Fruit fly (Drosophila melanogaster) whole organism, embryonic: Measurements from ENCODE around the gene CG3339.

Experiments used
- BEAF-32 ChIP-seq: fragments of 200-800 bp; sonication (Bioruptor generic); optimal IDR thresholded peaks from 3 replicates; lab custom pipeline; 2017; ENCODE audit warnings: missing biosample characterization, missing genetic modification characterization, mild to moderate bottlenecking, moderate library complexity, missing genetic modification reagents
- CG10147 ChIP-seq: fragments of 200-800 bp; sonication (Bioruptor generic); optimal IDR thresholded peaks from 2 replicates; lab custom pipeline; 2019; ENCODE audit warnings: missing biosample characterization, mild to moderate bottlenecking, missing genetic modification characterization, moderate library complexity
- CG10431 ChIP-seq: fragments of 200-800 bp; sonication (Bioruptor generic); optimal IDR thresholded peaks from 3 replicates; lab custom pipeline; 2018; ENCODE audit warnings: missing biosample characterization, mild to moderate bottlenecking, missing genetic modification characterization
- CG10462 ChIP-seq: fragments of 200-800 bp; sonication (Bioruptor generic); optimal IDR thresholded peaks from 2 replicates; lab custom pipeline; 2016; ENCODE audit warnings: missing biosample characterization, missing genetic modification characterization
- CG10654 ChIP-seq: fragments of 200-800 bp; sonication (Bioruptor generic); optimal IDR thresholded peaks from 2 replicates; lab custom pipeline; 2016; ENCODE audit warnings: missing biosample characterization, missing genetic modification characterization
- CG11560 ChIP-seq: fragments of 200-800 bp; sonication (Bioruptor generic); IDR thresholded peaks from 3 replicates; pipeline ENCODE4 v1.3.6; 2022; ENCODE audit warnings: missing biosample characterization, missing genetic modification characterization
- CG11696 ChIP-seq: fragments of 200-800 bp; sonication (Bioruptor generic); IDR thresholded peaks from 2 replicates; pipeline ENCODE4 v1.3.6; 2022; ENCODE audit warnings: missing biosample characterization, missing genetic modification characterization
- CG13287 ChIP-seq: fragments of 200-800 bp; sonication (Bioruptor generic); IDR thresholded peaks from 2 replicates; pipeline ENCODE4 v1.3.6; 2022; ENCODE audit warnings: missing biosample characterization, missing genetic modification characterization; ENCODE audit not compliant: partially characterized antibody
- CG14710 ChIP-seq: fragments of 200-800 bp; sonication (Bioruptor generic); optimal IDR thresholded peaks from 3 replicates; lab custom pipeline; 2019; ENCODE audit warnings: missing biosample characterization, mild to moderate bottlenecking, missing genetic modification characterization, moderate library complexity
- CG16779 ChIP-seq: fragments of 200-800 bp; sonication (Bioruptor generic); IDR thresholded peaks from 2 replicates; pipeline ENCODE4 v1.3.6; 2022; ENCODE audit warnings: missing biosample characterization, missing genetic modification characterization
- CG16813 ChIP-seq: fragments of 200-800 bp; sonication (Bioruptor generic); IDR thresholded peaks from 3 replicates; pipeline ENCODE4 v1.3.6; 2022; ENCODE audit warnings: missing biosample characterization, missing genetic modification characterization; ENCODE audit not compliant: partially characterized antibody
- CG17385 ChIP-seq: fragments of 200-800 bp; sonication (Bioruptor generic); optimal IDR thresholded peaks from 3 replicates; lab custom pipeline; 2018; ENCODE audit warnings: missing biosample characterization, mild to moderate bottlenecking, missing genetic modification characterization
- CG17568 ChIP-seq: fragments of 200-800 bp; sonication (Bioruptor generic); optimal IDR thresholded peaks from 2 replicates; lab custom pipeline; 2018; ENCODE audit warnings: missing biosample characterization, mild to moderate bottlenecking, missing genetic modification characterization, moderate library complexity
- CG17829 ChIP-seq: fragments of 200-800 bp; optimal IDR thresholded peaks from 2 replicates; lab custom pipeline; 2019; ENCODE audit warnings: missing biosample characterization, mild to moderate bottlenecking, missing genetic modification characterization, moderate library complexity
- CG17912 ChIP-seq: fragments of 200-800 bp; sonication (Bioruptor generic); optimal IDR thresholded peaks from 2 replicates; lab custom pipeline; 2018; ENCODE audit warnings: missing biosample characterization, mild to moderate bottlenecking, missing genetic modification characterization
- CG18011 ChIP-seq: fragments of 200-800 bp; sonication (Bioruptor generic); optimal IDR thresholded peaks from 2 replicates; lab custom pipeline; 2017; ENCODE audit warnings: missing biosample characterization, missing genetic modification characterization, mild to moderate bottlenecking, moderate library complexity, missing genotype
- CG18764 ChIP-seq: fragments of 200-800 bp; sonication (Bioruptor generic); optimal IDR thresholded peaks from 3 replicates; lab custom pipeline; 2016; ENCODE audit warnings: missing biosample characterization, missing genetic modification characterization
- CG30431 ChIP-seq: fragments of 200-800 bp; sonication (Bioruptor generic); optimal IDR thresholded peaks from 2 replicates; lab custom pipeline; 2017; ENCODE audit warnings: missing biosample characterization, missing genetic modification characterization
- CG32772 ChIP-seq: fragments of 200-800 bp; sonication (Bioruptor generic); IDR thresholded peaks from 2 replicates; pipeline ENCODE4 v1.3.6; 2022; ENCODE audit warnings: missing biosample characterization, missing genetic modification characterization
- CG4820 ChIP-seq: fragments of 200-800 bp; sonication (Bioruptor generic); optimal IDR thresholded peaks from 3 replicates; lab custom pipeline; 2016; ENCODE audit warnings: missing biosample characterization, missing genetic modification characterization
- CG6689 ChIP-seq: fragments of 200-800 bp; sonication (Bioruptor generic); IDR thresholded peaks from 2 replicates; pipeline ENCODE4 v1.3.6; 2022; ENCODE audit warnings: missing biosample characterization, missing genetic modification characterization
- CG6813 ChIP-seq: fragments of 200-800 bp; sonication (Bioruptor generic); optimal IDR thresholded peaks from 2 replicates; lab custom pipeline; 2017; ENCODE audit warnings: missing biosample characterization, missing genetic modification characterization, mild to moderate bottlenecking, moderate library complexity, missing genetic modification reagents
- CG7745 ChIP-seq: fragments of 200-800 bp; sonication (Bioruptor generic); optimal IDR thresholded peaks from 2 replicates; lab custom pipeline; 2018; ENCODE audit warnings: missing biosample characterization, mild to moderate bottlenecking, missing genetic modification characterization, moderate library complexity
- CG8944 ChIP-seq: fragments of 200-800 bp; sonication (Bioruptor generic); optimal IDR thresholded peaks from 3 replicates; lab custom pipeline; 2016; ENCODE audit warnings: missing biosample characterization, missing genetic modification characterization
- CG9876 ChIP-seq: fragments of 200-800 bp; sonication (Bioruptor generic); optimal IDR thresholded peaks from 2 replicates; lab custom pipeline; 2016; ENCODE audit warnings: missing biosample characterization, missing genetic modification characterization
- Hr51 ChIP-seq, 2 experiments: fragments of 200-800 bp; sonication (Bioruptor generic); optimal IDR thresholded peaks; 2 replicates in 1 of 2; 3 replicates in 1 of 2; lab custom pipeline; 2016 to 2018; ENCODE audit warnings: missing biosample characterization in 2 of 2, missing genetic modification characterization in 2 of 2, mild to moderate bottlenecking in 1 of 2, moderate library complexity in 1 of 2
- Lhr ChIP-seq: fragments of 200-800 bp; sonication (Bioruptor generic); optimal IDR thresholded peaks from 3 replicates; lab custom pipeline; 2017; ENCODE audit warnings: mild to moderate bottlenecking, missing biosample characterization, missing genetic modification reagents, missing genetic modification characterization
- Lim3 ChIP-seq: fragments of 200-800 bp; sonication (Bioruptor generic); IDR thresholded peaks from 2 replicates; pipeline ENCODE4 v1.3.6; 2022; ENCODE audit warnings: missing biosample characterization, missing genetic modification characterization
- NC2α ChIP-seq: fragments of 200-800 bp; sonication (Bioruptor generic); optimal IDR thresholded peaks from 2 replicates; lab custom pipeline; 2016; ENCODE audit warnings: missing biosample characterization, missing genetic modification characterization
- NC2β ChIP-seq: fragments of 200-800 bp; sonication (Bioruptor generic); optimal IDR thresholded peaks from 2 replicates; lab custom pipeline; 2016; ENCODE audit warnings: missing biosample characterization, missing genetic modification characterization
- PHDP ChIP-seq: fragments of 200-800 bp; sonication (Bioruptor generic); optimal IDR thresholded peaks from 3 replicates; lab custom pipeline; 2018; ENCODE audit warnings: missing biosample characterization, mild to moderate bottlenecking, missing genetic modification characterization, moderate library complexity
- Ptx1 ChIP-seq: fragments of 200-800 bp; sonication (Bioruptor generic); IDR thresholded peaks from 2 replicates; pipeline ENCODE4 v1.3.6; 2022; ENCODE audit warnings: missing biosample characterization, missing genetic modification characterization
- Tbp ChIP-seq: fragments of >200 bp; optimal IDR thresholded peaks from 2 replicates; lab custom pipeline; 2018; ENCODE audit warnings: missing biosample characterization, missing genetic modification characterization
- al ChIP-seq: fragments of 200-800 bp; sonication (Bioruptor generic); IDR thresholded peaks from 2 replicates; pipeline ENCODE4 v1.3.6; 2022; ENCODE audit warnings: missing biosample characterization, missing genetic modification characterization
- aop ChIP-seq: fragments of 200-800 bp; sonication (Bioruptor generic); IDR thresholded peaks from 2 replicates; pipeline ENCODE4 v1.3.6; 2022; ENCODE audit warnings: missing biosample characterization, missing genetic modification characterization
- ato ChIP-seq: fragments of 200-800 bp; sonication (Bioruptor generic); IDR thresholded peaks from 2 replicates; pipeline ENCODE4 v1.3.6; 2022; ENCODE audit warnings: missing biosample characterization, missing genetic modification characterization; ENCODE audit not compliant: partially characterized antibody
- danr ChIP-seq: fragments of 200-800 bp; sonication (Bioruptor generic); IDR thresholded peaks from 2 replicates; pipeline ENCODE4 v1.3.6; 2022; ENCODE audit warnings: missing biosample characterization, missing genetic modification characterization
- fd64A ChIP-seq: fragments of 200-800 bp; sonication (Bioruptor generic); optimal IDR thresholded peaks from 3 replicates; lab custom pipeline; 2018; ENCODE audit warnings: missing biosample characterization, mild to moderate bottlenecking, missing genetic modification characterization
- ftz-f1 ChIP-seq: fragments of 200-800 bp; sonication (Bioruptor generic); optimal IDR thresholded peaks from 2 replicates; lab custom pipeline; 2016; ENCODE audit warnings: missing biosample characterization, missing genetic modification characterization
- jumu ChIP-seq: fragments of 200-800 bp; sonication (Bioruptor generic); optimal IDR thresholded peaks from 3 replicates; lab custom pipeline; 2016; ENCODE audit warnings: missing biosample characterization, missing genetic modification characterization
- kni ChIP-seq: fragments of 200-800 bp; sonication (Bioruptor generic); optimal IDR thresholded peaks from 3 replicates; lab custom pipeline; 2017; ENCODE audit warnings: mild to moderate bottlenecking, missing biosample characterization, missing genetic modification reagents, missing genetic modification characterization
- prd ChIP-seq, 3 experiments: fragments of >200 bp in 2 of 3; fragments of 200-800 bp in 1 of 3; sonication (Bioruptor generic) in 1 of 3; optimal IDR thresholded peaks in 2 of 3; IDR thresholded peaks in 1 of 3; 2 replicates in 2 of 3; 3 replicates in 1 of 3; pipeline versions ENCODE4 v1.3.6 to Lab custom; 2017 to 2022; ENCODE audit warnings: missing biosample characterization in 1 of 3, missing genetic modification characterization in 1 of 3
- pros ChIP-seq: fragments of 200-800 bp; sonication (Bioruptor generic); optimal IDR thresholded peaks from 3 replicates; lab custom pipeline; 2019; ENCODE audit warnings: missing biosample characterization, mild to moderate bottlenecking, missing genetic modification characterization, moderate library complexity
- sd ChIP-seq: fragments of 200-800 bp; sonication (Bioruptor generic); optimal IDR thresholded peaks from 3 replicates; lab custom pipeline; 2018; ENCODE audit warnings: missing biosample characterization, mild to moderate bottlenecking, missing genetic modification characterization, moderate library complexity
- tio ChIP-seq: fragments of 200-800 bp; sonication (Bioruptor generic); optimal IDR thresholded peaks from 2 replicates; lab custom pipeline; 2017; ENCODE audit warnings: missing biosample characterization, missing genetic modification characterization, inconsistent platforms
- trh ChIP-seq: fragments of 200-800 bp; sonication (Bioruptor generic); optimal IDR thresholded peaks from 2 replicates; lab custom pipeline; 2016; ENCODE audit warnings: missing biosample characterization, missing genetic modification characterization
- usp ChIP-seq: fragments of >200 bp; optimal IDR thresholded peaks from 2 replicates; lab custom pipeline; 2017; ENCODE audit warnings: missing biosample characterization, missing genetic modification characterization

CG3339 gene

dm6 chr3R:27288202-27289135 is 33.7 kb downstream of the CG3339 start, which contains the start of the genes bigmax and Hmu (continued):
- TF ChIP-seq CG16779 (peak; percentile 60), Tbp (GFP tag; lab: Kevin White, UChicago) (no peak), CG30431 (GFP tag; lab: Kevin White, UChicago) (peak; percentile 65), CG9876 (GFP tag; lab: Kevin White, UChicago) (peak; percentile 93), CG7745 (tag; lab: Kevin White, UChicago) (no peak), CG16813 (GFP tag; lab: Robert Waterston, UW) (peak; percentile 95), CG17568 (GFP tag; lab: Kevin White, UChicago) (no peak), CG8944 (GFP tag; lab: Kevin White, UChicago) (peak; percentile 92), ato (GFP tag; lab: Robert Waterston, UW) (peak; percentile 51; the same call in 1 of the 2 replicates), CG10462 (GFP tag; lab: Kevin White, UChicago) (peak; percentile 75), trh (peak; percentile 59), CG18011 (GFP tag; lab: Kevin White, UChicago) (peak; percentile 54), CG10431 (GFP tag; lab: Kevin White, UChicago) (no peak), CG11560 (peak; percentile 67; the same call in 2 of the 3 replicates), jumu (GFP tag; lab: Kevin White, UChicago) (peak; percentile 89), Ptx1 (GFP tag; lab: Robert Waterston, UW) (peak; percentile 88), fd64A (no peak), NC2β (GFP tag; lab: Kevin White, UChicago) (peak; percentile 83), CG11696 (GFP tag; lab: Robert Waterston, UW) (no peak), ftz-f1 (GFP tag; lab: Kevin White, UChicago) (peak; percentile 95), kni (GFP tag; lab: Kevin White, UChicago) (peak; percentile 29), al (peak; percentile 79), Lim3 (peak; percentile 21; the same call in 1 of the 2 replicates), pros (no peak), danr (GFP tag; lab: Robert Waterston, UW) (peak; percentile 48; the same call in 1 of the 2 replicates), BEAF-32 (GFP tag; lab: Kevin White, UChicago) (peak; percentile 99), CG17912 (GFP tag; lab: Kevin White, UChicago) (peak; percentile 45), tio (GFP tag; lab: Kevin White, UChicago) (no peak), CG17829 (tag; lab: Kevin White, UChicago) (peak; percentile 88), sd (tag; lab: Kevin White, UChicago) (peak; percentile 95), Hr51 (GFP tag; optimal IDR thresholded peaks at IDR 0.05; lab: Kevin White, UChicago) (peak; percentile 85 to 86), CG13287 (peak; percentile 98), Lhr (GFP tag; lab: Kevin White, UChicago) (peak; percentile 86), CG6813 (GFP tag; lab: Kevin White, UChicago) (peak; percentile 14), CG14710 (peak; percentile 88), CG10654 (GFP tag; lab: Kevin White, UChicago) (peak; percentile 78), CG18764 (GFP tag; lab: Kevin White, UChicago) (peak; percentile 77), prd (optimal IDR thresholded peaks at IDR 0.05; lab: Kevin White, UChicago) (no peak), prd (GFP tag; IDR thresholded peaks at IDR 0.05; lab: Robert Waterston, UW) (peak; percentile 84), CG6689 (GFP tag; lab: Robert Waterston, UW) (peak; percentile 79), usp (GFP tag; lab: Kevin White, UChicago) (no peak), PHDP (tag; lab: Kevin White, UChicago) (peak; percentile 87), aop (no peak), CG32772 (GFP tag; lab: Robert Waterston, UW) (peak; percentile 80), CG4820 (GFP tag; lab: Kevin White, UChicago) (peak; percentile 82), CG10147 (peak; percentile 69), NC2α (GFP tag; lab: Kevin White, UChicago) (peak; percentile 41), CG17385 (GFP tag; lab: Kevin White, UChicago) (peak; percentile 63)
